Fruit fly (Drosophila melanogaster) whole organism, wandering third instar larva: ENCODE measurements around the gene GstO1.

Source experiments
- CG32264 ChIP-seq: fragments of 200-800 bp; sonication (Bioruptor generic); optimal IDR thresholded peaks from 2 replicates; lab custom pipeline; 2016; ENCODE audit warnings: missing biosample characterization, missing genetic modification characterization
- N ChIP-seq: fragments of >200 bp; optimal IDR thresholded peaks from 2 replicates; lab custom pipeline; 2018; ENCODE audit warnings: missing biosample characterization, missing external identifiers, missing genetic modification characterization
- br ChIP-seq: fragments of 200-800 bp; sonication (Bioruptor generic); optimal IDR thresholded peaks from 2 replicates; lab custom pipeline; 2016; ENCODE audit warnings: missing biosample characterization, missing genetic modification characterization
- lola ChIP-seq: fragments of >200 bp; optimal IDR thresholded peaks from 2 replicates; lab custom pipeline; 2017; ENCODE audit warnings: missing biosample characterization, missing genetic modification characterization
- pan ChIP-seq: fragments of >200 bp; optimal IDR thresholded peaks from 2 replicates; lab custom pipeline; 2017
- sage ChIP-seq: fragments of 200-800 bp; sonication (Bioruptor generic); optimal IDR thresholded peaks from 2 replicates; lab custom pipeline; 2016; ENCODE audit warnings: missing biosample characterization, mild to moderate bottlenecking, missing genetic modification characterization
- tai ChIP-seq: sonication (Bioruptor generic); optimal IDR thresholded peaks from 2 replicates; lab custom pipeline; 2016; ENCODE audit warnings: missing biosample characterization, missing genetic modification characterization
- usp ChIP-seq: fragments of >200 bp; optimal IDR thresholded peaks from 2 replicates; lab custom pipeline; 2017; ENCODE audit warnings: missing biosample characterization, missing genetic modification characterization

DNA sequence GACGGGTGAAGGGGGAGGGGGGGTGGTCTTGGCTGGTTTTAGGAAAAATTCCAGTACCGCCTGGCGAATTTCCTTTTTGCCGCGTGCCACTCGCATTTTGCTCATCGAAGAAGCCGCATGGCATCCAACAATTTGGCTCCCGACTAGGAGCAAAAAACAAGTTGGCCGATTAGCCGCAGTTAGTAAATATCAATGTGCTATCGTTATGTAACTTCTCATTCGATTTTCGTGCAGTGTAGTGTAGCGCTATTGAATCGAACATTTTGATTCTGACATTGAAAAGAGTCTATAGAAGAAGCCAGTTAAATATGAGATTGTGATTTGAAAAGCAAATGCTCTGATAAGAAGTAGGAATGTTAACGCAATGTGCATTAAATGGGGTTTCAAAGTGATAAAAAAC is 5.0 kb upstream of the GstO1 start:
- TF ChIP-seq N (GFP tag; lab: Kevin White, UChicago) (no peak), tai (GFP tag; lab: Kevin White, UChicago) (no peak), usp (GFP tag; lab: Kevin White, UChicago) (no peak), sage (no peak), lola (GFP tag; lab: Kevin White, UChicago) (no peak), pan (lab: Kevin White, UChicago) (no peak), CG32264 (GFP tag; lab: Kevin White, UChicago) (no peak), br (GFP tag; lab: Kevin White, UChicago) (no peak)
